Fruit fly (Drosophila melanogaster): ENCODE data around the gene CG12219.
A peak's percentile ranks its signal among the peaks of the same experiment; 100 is the strongest.

Gene CG12219

dm6 chrX:6330369-6330949 is 29.4 kb upstream of the CG12219 start, which contains the start of gene CG42240 (continued):
- TF ChIP-seq onecut (GFP tag; IDR thresholded peaks at IDR 0.05) (peak; percentile 72), z (GFP tag; IDR thresholded peaks at IDR 0.05) (no peak), CG2120 (GFP tag; optimal IDR thresholded peaks at IDR 0.05) (peak; percentile 88), Dp (GFP tag; optimal IDR thresholded peaks at IDR 0.05) (no peak), Ravus (GFP tag; IDR thresholded peaks at IDR 0.05) (peak; percentile 23; the same call in 1 of the 2 replicates), CG8388 (GFP tag; optimal IDR thresholded peaks at IDR 0.05) (peak; percentile 91), bowl (GFP tag; IDR thresholded peaks at IDR 0.05) (peak; percentile 46; the same call in 1 of the 2 replicates), CoRest (tag; optimal IDR thresholded peaks at IDR 0.05) (peak; percentile 95), Dfd (GFP tag; optimal IDR thresholded peaks at IDR 0.05) (no peak), gem (tag; optimal IDR thresholded peaks at IDR 0.05) (peak; percentile 95), sob (GFP tag; IDR thresholded peaks at IDR 0.05) (peak; percentile 73), Dll (GFP tag; IDR thresholded peaks at IDR 0.05; ENCODE audit: partially characterized antibody) (no peak), Nf-YC (tag; optimal IDR thresholded peaks at IDR 0.05) (peak; percentile 87), ato (GFP tag; IDR thresholded peaks at IDR 0.05; ENCODE audit: partially characterized antibody) (no peak), usp (GFP tag; optimal IDR thresholded peaks at IDR 0.05) (no peak), CG13296 (GFP tag; optimal IDR thresholded peaks at IDR 0.05) (peak; percentile 92), CG15601 (tag; optimal IDR thresholded peaks at IDR 0.05) (peak; percentile 92), CG6254 (GFP tag; optimal IDR thresholded peaks at IDR 0.05) (peak; percentile 87), al (GFP tag; IDR thresholded peaks at IDR 0.05) (0 out of 2 replicates have a peak, but pooled peaks have one; percentile 30), stwl (tag; optimal IDR thresholded peaks at IDR 0.05) (no peak), CG6813 (GFP tag; optimal IDR thresholded peaks at IDR 0.05) (peak; percentile 84), Dip2 (GFP tag; IDR thresholded peaks at IDR 0.05) (no peak), pb (GFP tag; optimal IDR thresholded peaks at IDR 0.05) (peak; percentile 59), ken (GFP tag; IDR thresholded peaks at IDR 0.05) (0 out of 3 replicates have a peak, but pooled peaks have one; percentile 48), Fer3 (tag; optimal IDR thresholded peaks at IDR 0.05) (peak; percentile 79), ci (GFP tag; IDR thresholded peaks at IDR 0.05) (peak; percentile 72; the same call in 2 of the 3 replicates), C15 (GFP tag; IDR thresholded peaks at IDR 0.05) (0 out of 3 replicates have a peak, but pooled peaks have one; percentile 49), Kr (GFP tag; optimal IDR thresholded peaks at IDR 0.05) (no peak), HmgD (GFP tag; optimal IDR thresholded peaks at IDR 0.05) (no peak), CG10959 (GFP tag; IDR thresholded peaks at IDR 0.05) (no peak), CG4820 (GFP tag; optimal IDR thresholded peaks at IDR 0.05) (peak; percentile 83), CG10321 (GFP tag; IDR thresholded peaks at IDR 0.05) (no peak), CG6175 (GFP tag; IDR thresholded peaks at IDR 0.05) (no peak), CG10979 (tag; optimal IDR thresholded peaks at IDR 0.05) (peak; percentile 94), HLH4C (GFP tag; IDR thresholded peaks at IDR 0.05; ENCODE audit: partially characterized antibody) (no peak), pzg (GFP tag; optimal IDR thresholded peaks at IDR 0.05) (no peak), CG17186 (GFP tag; optimal IDR thresholded peaks at IDR 0.05) (peak; percentile 66), chinmo (GFP tag; IDR thresholded peaks at IDR 0.05; ENCODE audit: partially characterized antibody) (0 out of 4 replicates have a peak, but pooled peaks have one; percentile 35), CG4404 (GFP tag; IDR thresholded peaks at IDR 0.05) (peak; percentile 61), CG16815 (GFP tag; optimal IDR thresholded peaks at IDR 0.05) (peak; percentile 70), ac (GFP tag; optimal IDR thresholded peaks at IDR 0.05) (peak; percentile 45), caup (GFP tag; optimal IDR thresholded peaks at IDR 0.05; ENCODE audit: severe bottlenecking) (peak; percentile 85), Hmr (GFP tag; optimal IDR thresholded peaks at IDR 0.05) (peak; percentile 94), CG1603 (tag; optimal IDR thresholded peaks at IDR 0.05) (peak; percentile 70), CG3281 (GFP tag; optimal IDR thresholded peaks at IDR 0.05) (peak; percentile 93), gsb (GFP tag; IDR thresholded peaks at IDR 0.05) (0 out of 2 replicates have a peak, but pooled peaks have one; percentile 61), lmd (GFP tag; IDR thresholded peaks at IDR 0.05) (peak; percentile 84), bab2 (GFP tag; optimal IDR thresholded peaks at IDR 0.05) (peak; percentile 77), CG5953 (GFP tag; IDR thresholded peaks at IDR 0.05) (peak; percentile 54; the same call in 1 of the 2 replicates)
